Worm (Caenorhabditis elegans) whole organism, late embryonic: Measurements from ENCODE around the gene ran-1.

ENCODE experiments used
- C08G9.2 ChIP-seq: sonication (generic microtip); optimal IDR thresholded peaks from 2 replicates; lab custom pipeline; 2016; ENCODE audit warnings: mild to moderate bottlenecking, missing genetic modification characterization, moderate library complexity, missing compliant biosample characterization
- C38D4.7 ChIP-seq: fragments of 200-800 bp; sonication (Bioruptor generic); optimal IDR thresholded peaks from 2 replicates; lab custom pipeline; 2018; ENCODE audit warnings: mild to moderate bottlenecking, missing genetic modification characterization, moderate library complexity, missing compliant biosample characterization
- T23F11.4 ChIP-seq: fragments of 200-800 bp; sonication (Bioruptor generic); optimal IDR thresholded peaks from 2 replicates; lab custom pipeline; 2018; ENCODE audit warnings: mild to moderate bottlenecking, missing genetic modification characterization, missing compliant biosample characterization
- Y22D7AL.16 ChIP-seq: sonication (generic microtip); optimal IDR thresholded peaks from 2 replicates; lab custom pipeline; 2016; ENCODE audit warnings: missing genetic modification characterization, missing compliant biosample characterization
- ahr-1 ChIP-seq: sonication (generic microtip); optimal IDR thresholded peaks from 2 replicates; lab custom pipeline; 2016; ENCODE audit warnings: missing genetic modification characterization, missing compliant biosample characterization
- ama-1 ChIP-seq: fragments of 150-350 bp; optimal IDR thresholded peaks from 2 replicates; lab custom pipeline; 2014
- ceh-14 ChIP-seq: sonication (generic microtip); optimal IDR thresholded peaks from 2 replicates; lab custom pipeline; 2016; ENCODE audit warnings: missing genotype, missing genetic modification characterization, missing compliant biosample characterization
- ceh-18 ChIP-seq: sonication (generic microtip); optimal IDR thresholded peaks from 2 replicates; lab custom pipeline; 2016; ENCODE audit warnings: missing genetic modification characterization, missing compliant biosample characterization
- ceh-2 ChIP-seq: sonication (generic microtip); optimal IDR thresholded peaks from 2 replicates; lab custom pipeline; 2016; ENCODE audit warnings: missing genotype, missing genetic modification characterization, missing compliant biosample characterization
- ceh-24 ChIP-seq: sonication (generic microtip); optimal IDR thresholded peaks from 2 replicates; lab custom pipeline; 2016; ENCODE audit warnings: mild to moderate bottlenecking, missing genetic modification characterization, missing compliant biosample characterization
- ceh-30 ChIP-seq: fragments of 150-350 bp; optimal IDR thresholded peaks from 2 replicates; lab custom pipeline; 2014; ENCODE audit warnings: missing biosample characterization, missing genetic modification characterization
- ceh-31 ChIP-seq: sonication (generic microtip); optimal IDR thresholded peaks from 2 replicates; lab custom pipeline; 2016; ENCODE audit warnings: missing genetic modification characterization, missing compliant biosample characterization
- ceh-34 ChIP-seq: sonication (generic microtip); optimal IDR thresholded peaks from 2 replicates; lab custom pipeline; 2016; ENCODE audit warnings: mild to moderate bottlenecking, missing genetic modification characterization, missing compliant biosample characterization
- ceh-45 ChIP-seq: fragments of 200-800 bp; sonication (Bioruptor generic); IDR thresholded peaks from 2 replicates; pipeline ENCODE4 v1.3.6; 2022; ENCODE audit warnings: missing genetic modification reagents, missing genetic modification characterization, missing compliant biosample characterization
- ceh-6 ChIP-seq: fragments of 200-800 bp; sonication (Bioruptor generic); optimal IDR thresholded peaks from 2 replicates; lab custom pipeline; 2018; ENCODE audit warnings: mild to moderate bottlenecking, missing genetic modification characterization, missing compliant biosample characterization
- ceh-9 ChIP-seq: sonication (generic microtip); optimal IDR thresholded peaks from 2 replicates; lab custom pipeline; 2016; ENCODE audit warnings: mild to moderate bottlenecking, missing genetic modification characterization, inconsistent platforms, missing compliant biosample characterization
- che-1 ChIP-seq: sonication (generic microtip); optimal IDR thresholded peaks from 2 replicates; lab custom pipeline; 2016; ENCODE audit warnings: mild to moderate bottlenecking, missing genetic modification characterization, missing compliant biosample characterization
- dmd-4 ChIP-seq: sonication (generic microtip); optimal IDR thresholded peaks from 2 replicates; lab custom pipeline; 2016; ENCODE audit warnings: borderline replicate concordance, missing genetic modification characterization, missing compliant biosample characterization
- dve-1 ChIP-seq: sonication (generic microtip); optimal IDR thresholded peaks from 2 replicates; lab custom pipeline; 2017; ENCODE audit warnings: antibody characterized with exemption, mild to moderate bottlenecking, missing genetic modification characterization, missing compliant biosample characterization
- elt-2 ChIP-seq: sonication (generic microtip); optimal IDR thresholded peaks from 2 replicates; lab custom pipeline; 2016; ENCODE audit warnings: missing genetic modification reagents, missing genetic modification characterization, missing compliant biosample characterization
- ets-4 ChIP-seq: sonication (generic microtip); optimal IDR thresholded peaks from 2 replicates; lab custom pipeline; 2016; ENCODE audit warnings: missing genetic modification characterization, missing compliant biosample characterization
- eyg-1 ChIP-seq: sonication (generic microtip); optimal IDR thresholded peaks from 2 replicates; lab custom pipeline; 2016; ENCODE audit warnings: missing genotype, missing genetic modification characterization, missing compliant biosample characterization
- fkh-10 ChIP-seq: fragments of 150-350 bp; optimal IDR thresholded peaks from 2 replicates; lab custom pipeline; 2014; ENCODE audit warnings: missing biosample characterization, missing genetic modification reagents, missing genetic modification characterization
- fkh-6 ChIP-seq: sonication (generic microtip); optimal IDR thresholded peaks from 2 replicates; lab custom pipeline; 2016; ENCODE audit warnings: missing genetic modification characterization, missing compliant biosample characterization
- gmeb-2 ChIP-seq: sonication (generic microtip); optimal IDR thresholded peaks from 2 replicates; lab custom pipeline; 2016; ENCODE audit warnings: missing genetic modification characterization, inconsistent platforms, missing compliant biosample characterization
- hlh-15 ChIP-seq: sonication (generic microtip); optimal IDR thresholded peaks from 2 replicates; lab custom pipeline; 2016; ENCODE audit warnings: missing genetic modification characterization, missing compliant biosample characterization
- hlh-30 ChIP-seq: sonication (generic microtip); optimal IDR thresholded peaks from 2 replicates; lab custom pipeline; 2017; ENCODE audit warnings: antibody characterized with exemption, missing genetic modification characterization, missing compliant biosample characterization; ENCODE audit not compliant: insufficient read depth
- hlh-6 ChIP-seq: sonication (generic microtip); optimal IDR thresholded peaks from 2 replicates; lab custom pipeline; 2016; ENCODE audit warnings: missing genotype, missing genetic modification characterization, missing compliant biosample characterization
- hlh-8 ChIP-seq: sonication (generic microtip); optimal IDR thresholded peaks from 2 replicates; lab custom pipeline; 2016; ENCODE audit warnings: missing genotype, missing genetic modification characterization, missing compliant biosample characterization
- lin-11 ChIP-seq: fragments of 200-800 bp; sonication (Bioruptor generic); optimal IDR thresholded peaks from 2 replicates; lab custom pipeline; 2018; ENCODE audit warnings: mild to moderate bottlenecking, missing genetic modification characterization, missing compliant biosample characterization
- madf-2 ChIP-seq: sonication (generic microtip); optimal IDR thresholded peaks from 2 replicates; lab custom pipeline; 2017; ENCODE audit warnings: missing genetic modification characterization, missing compliant biosample characterization
- mec-3 ChIP-seq: sonication (generic microtip); optimal IDR thresholded peaks from 2 replicates; lab custom pipeline; 2016; ENCODE audit warnings: borderline replicate concordance, missing genetic modification characterization, missing compliant biosample characterization
- nhr-11 ChIP-seq: fragments of 150-350 bp; optimal IDR thresholded peaks from 2 replicates; lab custom pipeline; 2014; ENCODE audit warnings: missing biosample characterization, missing genetic modification characterization
- nhr-232 ChIP-seq: sonication (generic microtip); optimal IDR thresholded peaks from 2 replicates; lab custom pipeline; 2016; ENCODE audit warnings: missing genetic modification characterization, missing compliant biosample characterization
- npax-4 ChIP-seq: sonication (generic microtip); optimal IDR thresholded peaks from 2 replicates; lab custom pipeline; 2016; ENCODE audit warnings: missing genetic modification characterization, missing compliant biosample characterization
- pax-1 ChIP-seq: fragments of 150-350 bp; optimal IDR thresholded peaks from 2 replicates; lab custom pipeline; 2014; ENCODE audit warnings: missing biosample characterization, missing genetic modification characterization
- pha-2 ChIP-seq: sonication (generic microtip); optimal IDR thresholded peaks from 2 replicates; lab custom pipeline; 2017; ENCODE audit warnings: mild to moderate bottlenecking, missing genetic modification characterization, missing compliant biosample characterization
- pha-4 ChIP-seq: fragments of 150-350 bp; optimal IDR thresholded peaks from 2 replicates; lab custom pipeline; 2018; ENCODE audit warnings: missing biosample characterization, missing genetic modification reagents, missing genetic modification characterization
- pqm-1 ChIP-seq: sonication (generic microtip); optimal IDR thresholded peaks from 2 replicates; lab custom pipeline; 2016; ENCODE audit warnings: missing genetic modification characterization, missing compliant biosample characterization
- ref-2 ChIP-seq: sonication (generic microtip); optimal IDR thresholded peaks from 2 replicates; lab custom pipeline; 2016; ENCODE audit warnings: missing genetic modification characterization, missing compliant biosample characterization
- rnt-1 ChIP-seq: sonication (generic microtip); optimal IDR thresholded peaks from 2 replicates; lab custom pipeline; 2016; ENCODE audit warnings: missing genetic modification characterization, missing compliant biosample characterization
- sdc-2 ChIP-seq: sonication (generic microtip); optimal IDR thresholded peaks from 2 replicates; lab custom pipeline; 2016; ENCODE audit warnings: missing genotype, missing genetic modification characterization, missing compliant biosample characterization
- sox-2 ChIP-seq: fragments of 200-800 bp; sonication (Bioruptor generic); IDR thresholded peaks from 2 replicates; pipeline ENCODE4 v1.3.6; 2022; ENCODE audit warnings: missing genetic modification reagents, missing genetic modification characterization, missing compliant biosample characterization
- sox-4 ChIP-seq: sonication (generic microtip); optimal IDR thresholded peaks from 2 replicates; lab custom pipeline; 2017; ENCODE audit warnings: mild to moderate bottlenecking, missing genetic modification characterization, inconsistent platforms, missing compliant biosample characterization
- syd-9 ChIP-seq: sonication (generic microtip); optimal IDR thresholded peaks from 2 replicates; lab custom pipeline; 2016; ENCODE audit warnings: mild to moderate bottlenecking, missing genetic modification characterization, moderate library complexity, missing compliant biosample characterization
- tbx-2 ChIP-seq: sonication (generic microtip); optimal IDR thresholded peaks from 2 replicates; lab custom pipeline; 2016; ENCODE audit warnings: missing genetic modification characterization, missing compliant biosample characterization
- tbx-7 ChIP-seq: sonication (generic microtip); optimal IDR thresholded peaks from 2 replicates; lab custom pipeline; 2016; ENCODE audit warnings: missing genotype, missing genetic modification characterization, missing compliant biosample characterization
- ttx-3 ChIP-seq: sonication (generic microtip); optimal IDR thresholded peaks from 2 replicates; lab custom pipeline; 2016; ENCODE audit warnings: missing genetic modification reagents, missing genetic modification characterization, missing compliant biosample characterization
- unc-3 ChIP-seq, 2 experiments: fragments of 200-800 bp in 1 of 2; sonication (Bioruptor generic) in 1 of 2; sonication (generic microtip) in 1 of 2; conservative IDR thresholded peaks in 1 of 2; optimal IDR thresholded peaks in 1 of 2; 2 replicates each; pipeline versions ENCODE4 v1.3.6 to Lab custom; 2016 to 2022; ENCODE audit warnings: missing compliant biosample characterization in 2 of 2, missing genetic modification characterization in 2 of 2, missing genetic modification reagents in 1 of 2
- unc-42 ChIP-seq: sonication (generic microtip); optimal IDR thresholded peaks from 2 replicates; lab custom pipeline; 2016; ENCODE audit warnings: missing genotype, missing genetic modification characterization, missing compliant biosample characterization
- unc-55 ChIP-seq: sonication (generic microtip); optimal IDR thresholded peaks from 2 replicates; lab custom pipeline; 2017; ENCODE audit warnings: missing biosample characterization, missing genetic modification reagents, missing genetic modification characterization
- unc-86 ChIP-seq: sonication (generic microtip); optimal IDR thresholded peaks from 2 replicates; lab custom pipeline; 2016; ENCODE audit warnings: missing genetic modification characterization, missing compliant biosample characterization
- zip-5 ChIP-seq: sonication (generic microtip); optimal IDR thresholded peaks from 2 replicates; lab custom pipeline; 2016; ENCODE audit warnings: missing genetic modification characterization, missing compliant biosample characterization
- ztf-16 ChIP-seq: sonication (generic microtip); optimal IDR thresholded peaks from 2 replicates; lab custom pipeline; 2017; ENCODE audit warnings: missing genetic modification characterization, missing compliant biosample characterization

ran-1 gene

ce11 chrIII:10720170-10720569 is 27.4 kb downstream of the ran-1 start:
- TF ChIP-seq npax-4 (tag; lab: Kevin White, UChicago) (no peak), unc-42 (tag; lab: Kevin White, UChicago) (peak; percentile 50), ets-4 (tag; lab: Kevin White, UChicago) (no peak), ama-1 (no peak), ceh-6 (GFP tag; lab: Kevin White, UChicago) (no peak), hlh-15 (no peak), ceh-18 (tag; lab: Kevin White, UChicago) (peak; percentile 68), sdc-2 (tag; lab: Kevin White, UChicago) (no peak), nhr-11 (tag; lab: Kevin White, UChicago) (no peak), mec-3 (tag; lab: Kevin White, UChicago) (no peak), unc-55 (GFP tag; lab: Kevin White, UChicago) (peak; percentile 90), elt-2 (tag; lab: Kevin White, UChicago) (peak; percentile 41), tbx-2 (peak; percentile 67), madf-2 (tag; lab: Kevin White, UChicago) (no peak), pha-2 (no peak), pax-1 (tag; lab: Kevin White, UChicago) (no peak), eyg-1 (tag; lab: Kevin White, UChicago) (no peak), ztf-16 (tag; lab: Kevin White, UChicago) (no peak), tbx-7 (no peak), ceh-34 (tag; lab: Kevin White, UChicago) (peak; percentile 60), syd-9 (tag; lab: Kevin White, UChicago) (no peak), ceh-31 (tag; lab: Kevin White, UChicago) (peak; percentile 85), C08G9.2 (tag; lab: Kevin White, UChicago) (no peak), hlh-30 (tag; lab: Kevin White, UChicago) (peak; percentile 82), ahr-1 (no peak), ceh-9 (tag; lab: Kevin White, UChicago) (no peak), unc-86 (tag; lab: Kevin White, UChicago) (no peak), ref-2 (tag; lab: Kevin White, UChicago) (peak; percentile 48), fkh-6 (tag; lab: Kevin White, UChicago) (no peak), sox-4 (no peak), pqm-1 (tag; lab: Kevin White, UChicago) (no peak), dve-1 (no peak), nhr-232 (tag; lab: Kevin White, UChicago) (no peak), dmd-4 (no peak), ttx-3 (tag; lab: Kevin White, UChicago) (no peak), C38D4.7 (no peak), ceh-24 (no peak), hlh-6 (tag; lab: Kevin White, UChicago) (no peak), ceh-2 (peak; percentile 45), che-1 (no peak), unc-3 (GFP tag; conservative IDR thresholded peaks at IDR 0.05; lab: Robert Waterston, UW) (no peak; the same call in 1 of the 2 replicates), unc-3 (tag; optimal IDR thresholded peaks at IDR 0.05; lab: Kevin White, UChicago) (no peak), lin-11 (tag; lab: Kevin White, UChicago) (no peak), Y22D7AL.16 (no peak), zip-5 (tag; lab: Kevin White, UChicago) (no peak), rnt-1 (peak; percentile 70), ceh-14 (tag; lab: Kevin White, UChicago) (peak; percentile 49), pha-4 (no peak), hlh-8 (no peak), ceh-30 (tag; lab: Kevin White, UChicago) (no peak), sox-2 (GFP tag; lab: Robert Waterston, UW) (peak; percentile 17; the same call in 1 of the 2 replicates), T23F11.4 (GFP tag; lab: Kevin White, UChicago) (no peak), gmeb-2 (tag; lab: Kevin White, UChicago) (no peak), fkh-10 (GFP tag; lab: Kevin White, UChicago) (no peak), ceh-45 (GFP tag; lab: Robert Waterston, UW) (no peak)
